Fruit fly (Drosophila melanogaster): ENCODE data around the gene CG5282.

Gene CG5282

DNA sequence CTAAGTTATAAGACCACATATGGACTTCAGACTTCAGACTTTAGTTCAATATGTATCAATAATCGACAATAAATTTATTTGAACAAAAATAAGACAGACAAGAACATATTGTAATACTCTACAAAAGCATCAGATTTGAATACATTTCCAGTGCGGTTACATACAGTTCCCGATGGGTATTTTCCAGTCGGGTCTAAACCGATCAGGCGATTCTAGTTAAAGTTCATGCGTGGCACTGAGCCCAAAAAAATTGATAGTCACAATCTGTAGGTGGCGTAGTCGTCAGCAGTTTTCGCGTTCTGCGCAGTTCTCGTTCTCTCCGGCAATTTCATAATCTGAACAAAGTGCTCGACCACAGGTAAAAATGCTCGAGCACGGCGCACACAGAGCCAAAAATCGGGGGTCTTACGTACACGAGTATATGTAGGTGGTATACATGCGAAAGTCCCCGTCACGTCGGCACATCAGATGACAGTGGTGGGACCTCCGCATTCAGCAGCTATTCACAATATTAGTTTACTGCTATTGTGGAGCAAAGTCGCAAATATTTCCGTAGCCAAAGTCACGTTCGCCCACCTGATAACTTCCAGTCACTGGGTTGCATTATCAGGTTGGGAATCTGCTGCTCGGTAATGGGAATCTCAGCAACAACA, 30.5 kb downstream of the CG5282 start (continued):
- TF ChIP-seq jumu (GFP tag; optimal IDR thresholded peaks at IDR 0.05) = no peak
- no peak for TF ChIP-seq CG3726 (GFP tag; IDR thresholded peaks at IDR 0.05)
- no peak for TF ChIP-seq CG6272 (GFP tag; IDR thresholded peaks at IDR 0.05)
- no peak for TF ChIP-seq Hr39 (optimal IDR thresholded peaks at IDR 0.05)
- TF ChIP-seq CG33213 (GFP tag; optimal IDR thresholded peaks at IDR 0.05) = no peak
- TF ChIP-seq Ptx1 (GFP tag; IDR thresholded peaks at IDR 0.05) = peak; percentile 49
- TF ChIP-seq Fer2 (tag; optimal IDR thresholded peaks at IDR 0.05) = no peak
- TF ChIP-seq CG4360 (GFP tag; IDR thresholded peaks at IDR 0.05) = no peak
- TF ChIP-seq Hsf (GFP tag; optimal IDR thresholded peaks at IDR 0.05) = peak; percentile 62
- peak; percentile 71 for TF ChIP-seq gem (tag; optimal IDR thresholded peaks at IDR 0.05)
- TF ChIP-seq z (GFP tag; IDR thresholded peaks at IDR 0.05) = no peak
- TF ChIP-seq NFAT (GFP tag; IDR thresholded peaks at IDR 0.05) = peak; percentile 29
- TF ChIP-seq insv (GFP tag; optimal IDR thresholded peaks at IDR 0.05) = no peak
- no peak for TF ChIP-seq CG10267 (tag; optimal IDR thresholded peaks at IDR 0.05)
- no peak; the same call in 1 of the 2 replicates for TF ChIP-seq GATAe (GFP tag; conservative IDR thresholded peaks at IDR 0.05)
- peak; percentile 48 for TF ChIP-seq CG13287 (GFP tag; IDR thresholded peaks at IDR 0.05; ENCODE audit: partially characterized antibody)
- TF ChIP-seq chinmo (GFP tag; IDR thresholded peaks at IDR 0.05; ENCODE audit: partially characterized antibody) = peak; percentile 90; the same call in 3 of the 4 replicates
- no peak for TF ChIP-seq scrt (GFP tag; optimal IDR thresholded peaks at IDR 0.05)
- TF ChIP-seq Hmx (GFP tag; optimal IDR thresholded peaks at IDR 0.05) = no peak
- TF ChIP-seq CG13123 (GFP tag; optimal IDR thresholded peaks at IDR 0.05) = no peak
- TF ChIP-seq chn (GFP tag; optimal IDR thresholded peaks at IDR 0.05) = no peak
- no peak for TF ChIP-seq pum (GFP tag; optimal IDR thresholded peaks at IDR 0.05)
- TF ChIP-seq seq (GFP tag; IDR thresholded peaks at IDR 0.05) = no peak; the same call in 1 of the 2 replicates
- TF ChIP-seq Taf1 (GFP tag; IDR thresholded peaks at IDR 0.05) = no peak
- no peak for TF ChIP-seq CG11247 (GFP tag; IDR thresholded peaks at IDR 0.05)
- TF ChIP-seq h (optimal IDR thresholded peaks at IDR 0.05) = no peak
- TF ChIP-seq nau (GFP tag; optimal IDR thresholded peaks at IDR 0.05) = no peak
- TF ChIP-seq CG10959 (GFP tag; IDR thresholded peaks at IDR 0.05) = no peak
- TF ChIP-seq CG8388 (GFP tag; optimal IDR thresholded peaks at IDR 0.05) = no peak
- TF ChIP-seq ttk (GFP tag; IDR thresholded peaks at IDR 0.05) = no peak
- TF ChIP-seq CG7745 (tag; optimal IDR thresholded peaks at IDR 0.05) = no peak
- peak; percentile 6 for TF ChIP-seq YL-1 (GFP tag; optimal IDR thresholded peaks at IDR 0.05)
- TF ChIP-seq wek (GFP tag; optimal IDR thresholded peaks at IDR 0.05) = no peak
- TF ChIP-seq stwl (tag; optimal IDR thresholded peaks at IDR 0.05) = no peak
- no peak for TF ChIP-seq dimm (GFP tag; IDR thresholded peaks at IDR 0.05)
- no peak for TF ChIP-seq br (optimal IDR thresholded peaks at IDR 0.05)
- TF ChIP-seq CG7963 (GFP tag; IDR thresholded peaks at IDR 0.05; ENCODE audit: partially characterized antibody) = no peak
- TF ChIP-seq Ets97D (GFP tag; optimal IDR thresholded peaks at IDR 0.05) = peak; percentile 11
- peak; percentile 62 for TF ChIP-seq CG3281 (GFP tag; optimal IDR thresholded peaks at IDR 0.05)
- peak; percentile 62 for TF ChIP-seq CG9932 (GFP tag; IDR thresholded peaks at IDR 0.05)
- no peak for TF ChIP-seq CG33557 (GFP tag; optimal IDR thresholded peaks at IDR 0.05)
- TF ChIP-seq HHEX (GFP tag; optimal IDR thresholded peaks at IDR 0.05) = no peak
- TF ChIP-seq tna (GFP tag; IDR thresholded peaks at IDR 0.05; ENCODE audit: partially characterized antibody) = no peak
- no peak for TF ChIP-seq CG30020 (tag; optimal IDR thresholded peaks at IDR 0.05)
- TF ChIP-seq al (GFP tag; IDR thresholded peaks at IDR 0.05) = peak; percentile 13; the same call in 1 of the 2 replicates
- TF ChIP-seq tgo (GFP tag; IDR thresholded peaks at IDR 0.05) = no peak; the same call in 2 of the 3 replicates
- TF ChIP-seq CoRest (tag; optimal IDR thresholded peaks at IDR 0.05) = peak; percentile 57
- peak; percentile 23 for TF ChIP-seq gro (GFP tag; optimal IDR thresholded peaks at IDR 0.05)
- peak; percentile 36 for TF ChIP-seq CG12071 (GFP tag; optimal IDR thresholded peaks at IDR 0.05)
- no peak for TF ChIP-seq CG10979 (tag; optimal IDR thresholded peaks at IDR 0.05)
- peak; percentile 80 for TF ChIP-seq Dip3 (GFP tag; optimal IDR thresholded peaks at IDR 0.05)
- no peak for TF ChIP-seq dan (GFP tag; IDR thresholded peaks at IDR 0.05)

All from whole organism, embryonic.